Fruit fly (Drosophila melanogaster): ENCODE results near the gene wac.

dm6 chr3L:212520-212919 lies 45.5 kb upstream of the wac start, which contains the start of the genes thoc7 and Dis3l2:
- TF ChIP-seq CG10348 (GFP tag; IDR thresholded peaks at IDR 0.05) (no peak), EcR (GFP tag; optimal IDR thresholded peaks at IDR 0.05) (no peak), Ets98B (GFP tag; IDR thresholded peaks at IDR 0.05) (no peak), Pif1A (GFP tag; optimal IDR thresholded peaks at IDR 0.05) (no peak), gl (tag; optimal IDR thresholded peaks at IDR 0.05) (no peak), CG32121 (GFP tag; IDR thresholded peaks at IDR 0.05) (no peak), fd96Ca (GFP tag; IDR thresholded peaks at IDR 0.05) (no peak), Pif1B (GFP tag; optimal IDR thresholded peaks at IDR 0.05) (no peak), CG9948 (tag; optimal IDR thresholded peaks at IDR 0.05) (no peak)
